Fruit fly (Drosophila melanogaster) whole organism, embryonic: Measurements from ENCODE around the gene Tasp1.

Experiments used
- Asciz ChIP-seq: fragments of 200-800 bp; sonication (Bioruptor generic); optimal IDR thresholded peaks from 2 replicates; lab custom pipeline; 2017; ENCODE audit warnings: missing biosample characterization, mild to moderate bottlenecking, missing genetic modification characterization, missing genetic modification reagents
- Bdp1 ChIP-seq: fragments of 200-800 bp; sonication (Bioruptor generic); optimal IDR thresholded peaks from 3 replicates; lab custom pipeline; 2016; ENCODE audit warnings: missing biosample characterization, missing genetic modification characterization
- Bteb2 ChIP-seq: fragments of 200-800 bp; sonication (Bioruptor generic); optimal IDR thresholded peaks from 2 replicates; lab custom pipeline; 2016; ENCODE audit warnings: missing biosample characterization, missing genetic modification characterization
- CG10267 ChIP-seq: fragments of 200-800 bp; sonication (Bioruptor generic); optimal IDR thresholded peaks from 2 replicates; lab custom pipeline; 2018; ENCODE audit warnings: missing biosample characterization, mild to moderate bottlenecking, missing genetic modification characterization, moderate library complexity
- CG11560 ChIP-seq: fragments of 200-800 bp; sonication (Bioruptor generic); IDR thresholded peaks from 3 replicates; pipeline ENCODE4 v1.3.6; 2022; ENCODE audit warnings: missing biosample characterization, missing genetic modification characterization
- CG12299 ChIP-seq: fragments of 200-800 bp; sonication (Bioruptor generic); optimal IDR thresholded peaks from 2 replicates; lab custom pipeline; 2018; ENCODE audit warnings: missing biosample characterization, mild to moderate bottlenecking, missing genetic modification characterization
- CG12391 ChIP-seq: fragments of 200-800 bp; sonication (Bioruptor generic); optimal IDR thresholded peaks from 3 replicates; lab custom pipeline; 2018; ENCODE audit warnings: missing biosample characterization, mild to moderate bottlenecking, missing genetic modification characterization, moderate library complexity
- CG1647 ChIP-seq: fragments of 200-800 bp; sonication (Bioruptor generic); optimal IDR thresholded peaks from 3 replicates; lab custom pipeline; 2016; ENCODE audit warnings: missing biosample characterization, missing genetic modification characterization
- CG17912 ChIP-seq: fragments of 200-800 bp; sonication (Bioruptor generic); optimal IDR thresholded peaks from 2 replicates; lab custom pipeline; 2018; ENCODE audit warnings: missing biosample characterization, mild to moderate bottlenecking, missing genetic modification characterization
- CG30020 ChIP-seq: fragments of 200-800 bp; optimal IDR thresholded peaks from 2 replicates; lab custom pipeline; 2019; ENCODE audit warnings: missing biosample characterization, mild to moderate bottlenecking, missing genetic modification characterization, moderate library complexity
- CG30431 ChIP-seq: fragments of 200-800 bp; sonication (Bioruptor generic); optimal IDR thresholded peaks from 2 replicates; lab custom pipeline; 2017; ENCODE audit warnings: missing biosample characterization, missing genetic modification characterization
- CG31365 ChIP-seq: fragments of 200-800 bp; sonication (Bioruptor generic); optimal IDR thresholded peaks from 2 replicates; lab custom pipeline; 2018; ENCODE audit warnings: missing biosample characterization, mild to moderate bottlenecking, missing genetic modification characterization
- CG3838 ChIP-seq: fragments of 200-800 bp; sonication (Bioruptor generic); optimal IDR thresholded peaks from 3 replicates; lab custom pipeline; 2016; ENCODE audit warnings: missing biosample characterization, missing genetic modification characterization
- CG6813 ChIP-seq: fragments of 200-800 bp; sonication (Bioruptor generic); optimal IDR thresholded peaks from 2 replicates; lab custom pipeline; 2017; ENCODE audit warnings: missing biosample characterization, missing genetic modification characterization, mild to moderate bottlenecking, moderate library complexity, missing genetic modification reagents
- CG7357 ChIP-seq: fragments of 200-800 bp; sonication (Bioruptor generic); IDR thresholded peaks from 3 replicates; pipeline ENCODE4 v1.3.6; 2022; ENCODE audit warnings: missing biosample characterization, missing genetic modification characterization
- CG7372 ChIP-seq: fragments of 200-800 bp; sonication (Bioruptor generic); IDR thresholded peaks from 2 replicates; pipeline ENCODE4 v1.3.6; 2022; ENCODE audit warnings: missing biosample characterization, missing genetic modification characterization
- CG9609 ChIP-seq: fragments of 200-800 bp; sonication (Bioruptor generic); optimal IDR thresholded peaks from 3 replicates; lab custom pipeline; 2016; ENCODE audit warnings: missing biosample characterization, missing genetic modification characterization
- Dek ChIP-seq: fragments of 200-800 bp; sonication (Bioruptor generic); optimal IDR thresholded peaks from 3 replicates; lab custom pipeline; 2019; ENCODE audit warnings: missing biosample characterization, mild to moderate bottlenecking, missing genetic modification characterization, moderate library complexity
- Hand ChIP-seq: fragments of 200-800 bp; sonication (Bioruptor generic); optimal IDR thresholded peaks from 2 replicates; lab custom pipeline; 2017; ENCODE audit warnings: mild to moderate bottlenecking, missing biosample characterization, missing genetic modification reagents, missing genetic modification characterization
- Hmx ChIP-seq: fragments of 200-800 bp; sonication (Bioruptor generic); optimal IDR thresholded peaks from 2 replicates; lab custom pipeline; 2016; ENCODE audit warnings: missing biosample characterization, missing genetic modification characterization
- Hr39 ChIP-seq: fragments of >200 bp; optimal IDR thresholded peaks from 2 replicates; lab custom pipeline; 2017
- Lhr ChIP-seq: fragments of 200-800 bp; sonication (Bioruptor generic); optimal IDR thresholded peaks from 3 replicates; lab custom pipeline; 2017; ENCODE audit warnings: mild to moderate bottlenecking, missing biosample characterization, missing genetic modification reagents, missing genetic modification characterization
- MESR4 ChIP-seq: fragments of 200-800 bp; sonication (Bioruptor generic); optimal IDR thresholded peaks from 2 replicates; lab custom pipeline; 2018; ENCODE audit warnings: missing biosample characterization, mild to moderate bottlenecking, missing genetic modification characterization, moderate library complexity
- MTF-1 ChIP-seq: fragments of 200-800 bp; sonication (Bioruptor generic); optimal IDR thresholded peaks from 2 replicates; lab custom pipeline; 2018; ENCODE audit warnings: missing biosample characterization, mild to moderate bottlenecking, missing genetic modification characterization, borderline replicate concordance
- Neu2 ChIP-seq: fragments of 200-800 bp; sonication (Bioruptor generic); optimal IDR thresholded peaks from 3 replicates; lab custom pipeline; 2016; ENCODE audit warnings: missing biosample characterization, missing genetic modification characterization, borderline replicate concordance
- Sox102F ChIP-seq: fragments of 200-800 bp; sonication (Bioruptor generic); optimal IDR thresholded peaks from 2 replicates; lab custom pipeline; 2018; ENCODE audit warnings: missing biosample characterization, mild to moderate bottlenecking, missing genetic modification characterization, moderate library complexity
- Sry-β ChIP-seq: fragments of 200-800 bp; sonication (Bioruptor generic); optimal IDR thresholded peaks from 2 replicates; lab custom pipeline; 2018; ENCODE audit warnings: missing biosample characterization, mild to moderate bottlenecking, missing genetic modification characterization, moderate library complexity
- Taf1 ChIP-seq: fragments of 200-800 bp; sonication (Bioruptor generic); IDR thresholded peaks from 2 replicates; pipeline ENCODE4 v1.3.6; 2022; ENCODE audit warnings: missing biosample characterization, missing genetic modification characterization
- YL-1 ChIP-seq: fragments of 200-800 bp; sonication (Bioruptor generic); optimal IDR thresholded peaks from 3 replicates; lab custom pipeline; 2017; ENCODE audit warnings: missing biosample characterization, mild to moderate bottlenecking, missing genetic modification characterization
- ara ChIP-seq: fragments of 200-800 bp; sonication (Bioruptor generic); IDR thresholded peaks from 2 replicates; pipeline ENCODE4 v1.3.6; 2022; ENCODE audit warnings: missing biosample characterization, missing genetic modification characterization
- bbx ChIP-seq: fragments of 200-800 bp; sonication (Bioruptor generic); IDR thresholded peaks from 2 replicates; pipeline ENCODE4 v1.3.6; 2022; ENCODE audit warnings: missing biosample characterization, missing genetic modification characterization; ENCODE audit not compliant: partially characterized antibody
- cato ChIP-seq: fragments of 200-800 bp; sonication (Bioruptor generic); optimal IDR thresholded peaks from 2 replicates; lab custom pipeline; 2016; ENCODE audit warnings: missing biosample characterization, missing genetic modification characterization, borderline replicate concordance
- chinmo ChIP-seq: fragments of 200-800 bp; sonication (Bioruptor generic); IDR thresholded peaks from 4 replicates; pipeline ENCODE4 v1.3.6; 2022; ENCODE audit warnings: missing biosample characterization, missing genetic modification characterization; ENCODE audit not compliant: partially characterized antibody
- croc ChIP-seq: fragments of 200-800 bp; sonication (Bioruptor generic); conservative IDR thresholded peaks from 3 replicates; pipeline ENCODE4 v1.3.6; 2022; ENCODE audit warnings: missing biosample characterization, missing genetic modification characterization
- crp ChIP-seq, 2 experiments: fragments of 200-800 bp; sonication (Bioruptor generic); optimal IDR thresholded peaks; 2 replicates in 1 of 2; 3 replicates in 1 of 2; lab custom pipeline; 2017; ENCODE audit warnings: missing biosample characterization in 2 of 2, missing genetic modification characterization in 2 of 2, mild to moderate bottlenecking in 1 of 2, moderate library complexity in 1 of 2
- h ChIP-seq: fragments of >200 bp; optimal IDR thresholded peaks from 2 replicates; lab custom pipeline; 2017
- nom ChIP-seq: fragments of 200-800 bp; sonication (Bioruptor generic); optimal IDR thresholded peaks from 2 replicates; lab custom pipeline; 2017; ENCODE audit warnings: missing biosample characterization, missing genetic modification characterization, mild to moderate bottlenecking, moderate library complexity, missing genetic modification reagents
- pan ChIP-seq, 4 experiments: fragments of >200 bp in 3 of 4; fragments of 200-800 bp in 1 of 4; sonication (Bioruptor generic) in 1 of 4; optimal IDR thresholded peaks in 3 of 4; IDR thresholded peaks in 1 of 4; 2 replicates each; pipeline versions ENCODE4 v1.3.6 to Lab custom; 2017 to 2022; ENCODE audit warnings: missing biosample characterization in 2 of 4, missing genetic modification characterization in 2 of 4, mixed read lengths in 1 of 4
- pb ChIP-seq: fragments of 200-800 bp; sonication (Bioruptor generic); optimal IDR thresholded peaks from 3 replicates; lab custom pipeline; 2016; ENCODE audit warnings: missing biosample characterization, missing genetic modification characterization
- pita ChIP-seq: fragments of 200-800 bp; sonication (Bioruptor generic); optimal IDR thresholded peaks from 2 replicates; lab custom pipeline; 2017; ENCODE audit warnings: missing biosample characterization, mild to moderate bottlenecking, missing genetic modification characterization
- pnt ChIP-seq: fragments of 200-800 bp; sonication (Bioruptor generic); optimal IDR thresholded peaks from 3 replicates; lab custom pipeline; 2016; ENCODE audit warnings: missing biosample characterization, missing genetic modification characterization
- ranshi ChIP-seq: fragments of 200-800 bp; sonication (Bioruptor generic); IDR thresholded peaks from 2 replicates; pipeline ENCODE4 v1.3.6; 2022; ENCODE audit warnings: missing biosample characterization, missing genetic modification characterization
- scrt ChIP-seq: fragments of 200-800 bp; sonication (Bioruptor generic); optimal IDR thresholded peaks from 2 replicates; lab custom pipeline; 2018; ENCODE audit warnings: missing biosample characterization, mild to moderate bottlenecking, missing genetic modification characterization, moderate library complexity
- sens-2 ChIP-seq: fragments of 200-800 bp; sonication (Bioruptor generic); IDR thresholded peaks from 2 replicates; pipeline ENCODE4 v1.3.6; 2022; ENCODE audit warnings: missing biosample characterization, missing genetic modification characterization
- slou ChIP-seq: fragments of 200-800 bp; sonication (Bioruptor generic); optimal IDR thresholded peaks from 3 replicates; lab custom pipeline; 2016; ENCODE audit warnings: missing biosample characterization, missing genetic modification characterization
- sna ChIP-seq: fragments of 200-800 bp; sonication (Bioruptor generic); IDR thresholded peaks from 2 replicates; pipeline ENCODE4 v1.3.6; 2022; ENCODE audit warnings: missing biosample characterization, missing genetic modification characterization; ENCODE audit not compliant: partially characterized antibody
- tgo ChIP-seq: fragments of 200-800 bp; sonication (Bioruptor generic); IDR thresholded peaks from 3 replicates; pipeline ENCODE4 v1.3.6; 2022; ENCODE audit warnings: missing biosample characterization, missing genetic modification characterization

The Tasp1 gene

dm6 chr3L:16049955-16050886 lies 37.1 kb downstream of the Tasp1 start (continued):
- no peak for TF ChIP-seq pan (optimal IDR thresholded peaks at IDR 0.05; lab: Kevin White, UChicago)
- TF ChIP-seq pan (GFP tag; optimal IDR thresholded peaks at IDR 0.05 in 1 of 2, IDR thresholded peaks at IDR 0.05 in 1 of 2) = peak in 1 of 2 experiments; percentile 37
- TF ChIP-seq cato (GFP tag; lab: Kevin White, UChicago) = no peak
- peak; percentile 40; the same call in 1 of the 2 replicates for TF ChIP-seq ara (GFP tag; lab: Robert Waterston, UW)
- TF ChIP-seq Sox102F = no peak
- TF ChIP-seq Lhr (GFP tag; lab: Kevin White, UChicago) = no peak
- no peak for TF ChIP-seq Hr39 (lab: Kevin White, UChicago)
- peak; percentile 49 for TF ChIP-seq scrt (GFP tag; lab: Kevin White, UChicago)
- 0 out of 4 replicates have a peak, but pooled peaks have one; percentile 11 for TF ChIP-seq chinmo (GFP tag; lab: Robert Waterston, UW)
- no peak for TF ChIP-seq CG3838 (GFP tag; lab: Kevin White, UChicago)
- peak; percentile 53 for TF ChIP-seq YL-1 (GFP tag; lab: Kevin White, UChicago)
- TF ChIP-seq tgo = no peak
- TF ChIP-seq MTF-1 = peak; percentile 47
- peak; percentile 47 for TF ChIP-seq Asciz
- no peak for TF ChIP-seq Taf1
- TF ChIP-seq crp (GFP tag; optimal IDR thresholded peaks at IDR 0.05; lab: Kevin White, UChicago) = no peak
- TF ChIP-seq CG30020 = no peak
- TF ChIP-seq CG30431 = no peak
- peak; percentile 65 for TF ChIP-seq CG12299 (tag; lab: Kevin White, UChicago)
- no peak for TF ChIP-seq CG7357 (GFP tag; lab: Robert Waterston, UW)
- peak; percentile 64 for TF ChIP-seq nom (GFP tag; lab: Kevin White, UChicago)
- no peak for TF ChIP-seq croc (GFP tag; lab: Robert Waterston, UW)
- 0 out of 2 replicates have a peak, but pooled peaks have one; percentile 15 for TF ChIP-seq sna
- TF ChIP-seq CG10267 = no peak
- no peak for TF ChIP-seq Neu2 (GFP tag; lab: Kevin White, UChicago)
- no peak for TF ChIP-seq pnt
- no peak for TF ChIP-seq CG9609 (GFP tag; lab: Kevin White, UChicago)
- peak; percentile 51 for TF ChIP-seq Hand (GFP tag; lab: Kevin White, UChicago)
- TF ChIP-seq pita (GFP tag; lab: Kevin White, UChicago) = no peak
- no peak for TF ChIP-seq Sry-β (GFP tag; lab: Kevin White, UChicago)
- no peak for TF ChIP-seq pb (GFP tag; lab: Kevin White, UChicago)
- peak; percentile 36 for TF ChIP-seq Dek (tag; lab: Kevin White, UChicago)
- TF ChIP-seq MESR4 (GFP tag; lab: Kevin White, UChicago) = peak; percentile 39
- TF ChIP-seq Hmx (GFP tag; lab: Kevin White, UChicago) = no peak
- TF ChIP-seq Bteb2 (GFP tag; lab: Kevin White, UChicago) = no peak
- TF ChIP-seq CG1647 (GFP tag; lab: Kevin White, UChicago) = no peak
- TF ChIP-seq CG31365 = peak; percentile 37
- TF ChIP-seq bbx (GFP tag; lab: Robert Waterston, UW) = no peak; the same call in 1 of the 2 replicates
- TF ChIP-seq CG6813 = peak; percentile 72
- TF ChIP-seq CG7372 = no peak
- TF ChIP-seq slou (GFP tag; lab: Kevin White, UChicago) = no peak
- peak; percentile 22 for TF ChIP-seq CG12391 (tag; lab: Kevin White, UChicago)
- 0 out of 2 replicates have a peak, but pooled peaks have one; percentile 19 for TF ChIP-seq ranshi (GFP tag; lab: Robert Waterston, UW)
- no peak for TF ChIP-seq Bdp1 (GFP tag; lab: Kevin White, UChicago)
- no peak for TF ChIP-seq h (lab: Kevin White, UChicago)
- no peak for TF ChIP-seq CG11560 (tag; lab: Robert Waterston, UW)
- TF ChIP-seq CG17912 (GFP tag; lab: Kevin White, UChicago) = peak; percentile 52
- TF ChIP-seq sens-2 (GFP tag; lab: Robert Waterston, UW) = no peak
